Fruit fly (Drosophila melanogaster): Measurements from ENCODE around the gene Uch-L5.

Gene Uch-L5

DNA sequence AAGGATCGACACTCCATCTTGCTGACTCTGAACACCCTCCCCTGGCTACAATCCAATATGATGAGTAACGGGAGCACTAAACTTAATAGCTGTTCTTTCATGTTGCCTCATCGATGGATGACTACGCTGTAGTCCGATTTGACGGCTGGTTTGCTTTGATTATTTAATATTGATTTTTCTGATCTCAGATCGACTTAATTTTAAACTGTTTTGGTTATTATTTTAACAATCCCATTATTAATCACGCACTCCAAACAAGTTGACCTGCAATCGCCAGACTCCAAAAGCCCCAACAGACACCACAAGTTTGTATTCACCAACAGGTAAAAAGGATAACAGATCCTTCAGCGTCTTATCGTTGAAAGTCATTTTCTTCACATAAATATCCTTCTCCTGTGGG, 35.8 kb upstream of the Uch-L5 start, which contains the start of gene CG33703:
Gene CG33703 (minus strand): TSS at position 101 of the 400 bp plus-strand sequence.
- TF ChIP-seq CG18619 (GFP tag; optimal IDR thresholded peaks at IDR 0.05), result no peak
- no peak for TF ChIP-seq cad (GFP tag; optimal IDR thresholded peaks at IDR 0.05)
- TF ChIP-seq Rfx (GFP tag; IDR thresholded peaks at IDR 0.05), result no peak
- no peak for TF ChIP-seq CG1647 (GFP tag; optimal IDR thresholded peaks at IDR 0.05)
- no peak for TF ChIP-seq CG33557 (GFP tag; optimal IDR thresholded peaks at IDR 0.05)
- TF ChIP-seq GATAe (GFP tag; conservative IDR thresholded peaks at IDR 0.05), result no peak

DNA sequence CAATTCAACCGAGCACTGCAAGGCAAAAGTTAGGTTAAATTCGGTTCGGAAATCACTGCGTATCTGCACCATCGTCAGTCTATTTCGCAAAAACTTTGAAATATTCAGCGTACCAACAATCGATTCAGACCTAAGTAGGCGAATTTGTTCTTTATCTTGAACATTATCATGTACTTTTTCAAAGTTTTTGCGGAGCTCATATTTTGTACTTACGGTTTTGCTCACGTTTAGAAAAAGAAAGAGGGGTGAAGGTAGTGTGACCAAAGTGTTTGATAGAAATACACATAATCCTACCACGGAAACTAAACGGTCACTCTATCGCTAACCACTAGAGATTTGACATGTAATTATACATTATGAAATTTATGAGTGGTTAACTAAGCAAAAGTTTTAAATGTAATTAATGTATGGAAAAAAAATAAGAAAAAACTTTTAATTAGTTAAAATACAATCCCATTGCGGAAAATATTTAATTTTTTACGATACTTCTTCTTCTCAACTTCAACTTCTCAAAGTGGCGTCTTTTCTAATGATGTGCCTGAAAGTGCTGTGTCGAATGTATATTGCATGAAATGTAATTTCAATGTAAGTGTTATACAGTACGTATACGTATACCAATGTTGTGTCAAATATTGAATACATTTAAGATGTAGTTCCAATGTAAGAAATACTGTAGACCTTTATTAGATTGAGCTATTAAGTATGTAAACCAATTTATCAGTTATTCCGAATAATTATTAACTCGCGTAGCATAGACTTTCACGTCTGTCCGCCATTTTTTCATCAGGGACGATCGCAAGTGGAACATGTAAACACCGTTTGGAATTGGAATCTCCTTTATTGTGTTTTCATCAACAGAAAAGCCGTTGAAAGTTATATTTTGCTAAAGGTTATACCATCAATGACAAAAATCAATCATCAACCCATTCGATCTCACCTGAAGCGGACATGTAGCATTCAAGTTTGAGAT, 34.8 kb upstream of the Uch-L5 start, which contains the start of gene RpS9:
Gene RpS9 (minus strand): TSS at position 245 of the 970 bp plus-strand sequence.
- TF ChIP-seq zfh1 (GFP tag; IDR thresholded peaks at IDR 0.05), result no peak
- TF ChIP-seq PHDP (tag; optimal IDR thresholded peaks at IDR 0.05), result peak; percentile 56
- TF ChIP-seq inv (GFP tag; IDR thresholded peaks at IDR 0.05; ENCODE audit: partially characterized antibody), result no peak
- no peak for TF ChIP-seq CG10565 (GFP tag; optimal IDR thresholded peaks at IDR 0.05)
- TF ChIP-seq schlank (tag; optimal IDR thresholded peaks at IDR 0.05), result no peak
- TF ChIP-seq CG8924 (tag; optimal IDR thresholded peaks at IDR 0.05), result peak; percentile 19
- TF ChIP-seq hkb (optimal IDR thresholded peaks at IDR 0.05), result no peak
- 0 out of 2 replicates have a peak, but pooled peaks have one; percentile 25 for TF ChIP-seq hkb (GFP tag; IDR thresholded peaks at IDR 0.05)
- TF ChIP-seq CG10462 (GFP tag; optimal IDR thresholded peaks at IDR 0.05), result no peak
- no peak for TF ChIP-seq dimm (GFP tag; IDR thresholded peaks at IDR 0.05)
- TF ChIP-seq BEAF-32 (GFP tag; optimal IDR thresholded peaks at IDR 0.05), result peak; percentile 26
- no peak for TF ChIP-seq Oaz (GFP tag; IDR thresholded peaks at IDR 0.05)
- TF ChIP-seq C15 (GFP tag; IDR thresholded peaks at IDR 0.05), result no peak
- peak; percentile 46 for TF ChIP-seq Hmr (GFP tag; optimal IDR thresholded peaks at IDR 0.05)
- TF ChIP-seq gem (tag; optimal IDR thresholded peaks at IDR 0.05), result peak; percentile 4
- TF ChIP-seq sens-2 (GFP tag; IDR thresholded peaks at IDR 0.05), result no peak
- TF ChIP-seq Poxn (GFP tag; IDR thresholded peaks at IDR 0.05), result no peak
- TF ChIP-seq kni (GFP tag; optimal IDR thresholded peaks at IDR 0.05), result no peak
- peak; percentile 80 for TF ChIP-seq Ets97D (GFP tag; optimal IDR thresholded peaks at IDR 0.05)
- TF ChIP-seq sim (GFP tag; IDR thresholded peaks at IDR 0.05), result peak; percentile 4; the same call in 1 of the 2 replicates
- peak; percentile 4 for TF ChIP-seq CG5180 (GFP tag; optimal IDR thresholded peaks at IDR 0.05)
- no peak for TF ChIP-seq CG17612 (GFP tag; IDR thresholded peaks at IDR 0.05)
- TF ChIP-seq H2.0 (GFP tag; IDR thresholded peaks at IDR 0.05), result no peak
- TF ChIP-seq CG12391 (tag; optimal IDR thresholded peaks at IDR 0.05), result peak; percentile 45
- TF ChIP-seq Camta (GFP tag; optimal IDR thresholded peaks at IDR 0.05), result peak; percentile 24
- no peak for TF ChIP-seq Doc2 (GFP tag; IDR thresholded peaks at IDR 0.05)
- no peak for TF ChIP-seq sna (GFP tag; IDR thresholded peaks at IDR 0.05; ENCODE audit: partially characterized antibody)
- TF ChIP-seq CG9797 (GFP tag; optimal IDR thresholded peaks at IDR 0.05), result peak; percentile 74
- TF ChIP-seq CG12104 (GFP tag; optimal IDR thresholded peaks at IDR 0.05), result no peak
- peak; percentile 24 for TF ChIP-seq Meics (GFP tag; optimal IDR thresholded peaks at IDR 0.05)
- TF ChIP-seq rib (GFP tag; IDR thresholded peaks at IDR 0.05), result no peak
- TF ChIP-seq CG3163 (GFP tag; optimal IDR thresholded peaks at IDR 0.05), result no peak
- TF ChIP-seq Antp (GFP tag; optimal IDR thresholded peaks at IDR 0.05), result no peak
- no peak for TF ChIP-seq pb (GFP tag; optimal IDR thresholded peaks at IDR 0.05)
- no peak for TF ChIP-seq caup (GFP tag; optimal IDR thresholded peaks at IDR 0.05; ENCODE audit: severe bottlenecking)
- TF ChIP-seq otp (GFP tag; IDR thresholded peaks at IDR 0.05), result no peak
- no peak for TF ChIP-seq CG7963 (GFP tag; IDR thresholded peaks at IDR 0.05; ENCODE audit: partially characterized antibody)
- TF ChIP-seq H15 (GFP tag; IDR thresholded peaks at IDR 0.05), result no peak
- peak; percentile 60 for TF ChIP-seq Bgb (GFP tag; IDR thresholded peaks at IDR 0.05; ENCODE audit: partially characterized antibody)
- peak; percentile 11 for TF ChIP-seq gsb-n (tag; optimal IDR thresholded peaks at IDR 0.05)
- peak; percentile 70 for TF ChIP-seq pfk (GFP tag; optimal IDR thresholded peaks at IDR 0.05)
